Worm (Caenorhabditis elegans) whole organism, young adult: ENCODE results near the gene nep-12.

ENCODE experiments used
- D2030.7 ChIP-seq: fragments of 200-800 bp; sonication (Bioruptor generic); IDR thresholded peaks from 2 replicates; pipeline ENCODE4 v1.3.6; 2022; ENCODE audit warnings: missing genetic modification reagents, missing genetic modification characterization, missing compliant biosample characterization
- K11D2.4 ChIP-seq: fragments of 200-800 bp; sonication (Bioruptor generic); IDR thresholded peaks from 2 replicates; pipeline ENCODE4 v1.3.6; 2022; ENCODE audit warnings: missing genetic modification reagents, missing genetic modification characterization, missing compliant biosample characterization
- T26A5.8 ChIP-seq: sonication (generic microtip); optimal IDR thresholded peaks from 2 replicates; lab custom pipeline; 2016; ENCODE audit warnings: missing genetic modification characterization, missing compliant biosample characterization
- Y53F4B.3 ChIP-seq: fragments of 200-800 bp; sonication (Bioruptor generic); IDR thresholded peaks from 2 replicates; pipeline ENCODE4 v1.3.6; 2022; ENCODE audit warnings: missing genetic modification reagents, missing genetic modification characterization, missing compliant biosample characterization
- Y67H2A.10 ChIP-seq: fragments of 200-800 bp; sonication (Bioruptor generic); conservative IDR thresholded peaks from 2 replicates; pipeline ENCODE4 v1.3.6; 2022; ENCODE audit warnings: missing genetic modification reagents, missing genetic modification characterization, missing compliant biosample characterization
- akir-1 ChIP-seq: fragments of 200-800 bp; sonication (Bioruptor generic); optimal IDR thresholded peaks from 2 replicates; lab custom pipeline; 2018; ENCODE audit warnings: mild to moderate bottlenecking, missing genetic modification characterization, moderate library complexity, missing compliant biosample characterization
- atf-7 ChIP-seq: sonication (generic microtip); optimal IDR thresholded peaks from 2 replicates; lab custom pipeline; 2017; ENCODE audit warnings: mild to moderate bottlenecking, missing genetic modification characterization, missing compliant biosample characterization
- bed-1 ChIP-seq: fragments of 200-800 bp; sonication (Bioruptor generic); IDR thresholded peaks from 2 replicates; pipeline ENCODE4 v1.3.6; 2022; ENCODE audit warnings: missing genetic modification reagents, missing genetic modification characterization, missing compliant biosample characterization
- bed-2 ChIP-seq: fragments of 200-800 bp; sonication (Bioruptor generic); IDR thresholded peaks from 2 replicates; pipeline ENCODE4 v1.3.6; 2022; ENCODE audit warnings: missing genetic modification reagents, missing genetic modification characterization, missing compliant biosample characterization
- cebp-2 ChIP-seq: fragments of 200-800 bp; sonication (Bioruptor generic); IDR thresholded peaks from 2 replicates; pipeline ENCODE4 v1.3.6; 2022; ENCODE audit warnings: missing genetic modification characterization, missing compliant biosample characterization
- ceh-27 ChIP-seq: fragments of 200-800 bp; sonication (Bioruptor generic); optimal IDR thresholded peaks from 2 replicates; lab custom pipeline; 2018; ENCODE audit warnings: mild to moderate bottlenecking, missing genetic modification characterization, moderate library complexity, missing compliant biosample characterization
- dox-1 ChIP-seq: fragments of 200-800 bp; sonication (Bioruptor generic); IDR thresholded peaks from 2 replicates; pipeline ENCODE4 v1.3.6; 2022; ENCODE audit warnings: missing genetic modification reagents, missing genetic modification characterization, missing compliant biosample characterization
- egl-44 ChIP-seq: fragments of 200-800 bp; sonication (Bioruptor generic); IDR thresholded peaks from 2 replicates; pipeline ENCODE4 v1.3.6; 2022; ENCODE audit warnings: missing genetic modification reagents, missing genetic modification characterization, missing compliant biosample characterization
- gei-17 ChIP-seq: fragments of 200-800 bp; sonication (Bioruptor generic); optimal IDR thresholded peaks from 2 replicates; lab custom pipeline; 2018; ENCODE audit warnings: mild to moderate bottlenecking, missing genetic modification characterization, missing compliant biosample characterization
- hsf-1 ChIP-seq: fragments of 200-800 bp; sonication (Bioruptor generic); IDR thresholded peaks from 2 replicates; pipeline ENCODE4 v1.3.6; 2022; ENCODE audit warnings: missing genetic modification reagents, missing genetic modification characterization, missing compliant biosample characterization
- let-607 ChIP-seq, 2 experiments: fragments of 200-800 bp in 1 of 2; sonication (Bioruptor generic) in 1 of 2; sonication (generic microtip) in 1 of 2; optimal IDR thresholded peaks; 2 replicates each; lab custom pipeline; 2016 to 2018; ENCODE audit warnings: mild to moderate bottlenecking in 2 of 2, missing compliant biosample characterization in 2 of 2, missing genetic modification characterization in 2 of 2, moderate library complexity in 2 of 2, missing genotype in 1 of 2
- lin-26 ChIP-seq: fragments of 200-800 bp; sonication (Bioruptor generic); IDR thresholded peaks from 2 replicates; pipeline ENCODE4 v1.3.6; 2022; ENCODE audit warnings: missing genetic modification reagents, missing genetic modification characterization, missing compliant biosample characterization
- lin-35 ChIP-seq, 3 experiments: fragments of 150-350 bp in 2 of 3; sonication (generic microtip) in 1 of 3; optimal IDR thresholded peaks; 2 replicates each; lab custom pipeline; 2014 to 2018; ENCODE audit warnings: missing biosample characterization in 3 of 3, missing genetic modification characterization in 3 of 3, missing genetic modification reagents in 3 of 3
- lir-1 ChIP-seq: fragments of 200-800 bp; sonication (Bioruptor generic); conservative IDR thresholded peaks from 2 replicates; pipeline ENCODE4 v1.3.6; 2022; ENCODE audit warnings: missing genetic modification reagents, missing genetic modification characterization, missing compliant biosample characterization
- madf-10 ChIP-seq: sonication (generic microtip); optimal IDR thresholded peaks from 2 replicates; lab custom pipeline; 2016; ENCODE audit warnings: mild to moderate bottlenecking, missing genetic modification characterization, missing compliant biosample characterization
- madf-3 ChIP-seq: fragments of 200-800 bp; sonication (Bioruptor generic); IDR thresholded peaks from 2 replicates; pipeline ENCODE4 v1.3.6; 2022; ENCODE audit warnings: missing genetic modification reagents, missing genetic modification characterization, missing compliant biosample characterization
- madf-6 ChIP-seq: fragments of 200-800 bp; sonication (Bioruptor generic); IDR thresholded peaks from 2 replicates; pipeline ENCODE4 v1.3.6; 2022; ENCODE audit warnings: missing genetic modification reagents, missing genetic modification characterization, missing compliant biosample characterization
- mcd-1 ChIP-seq: fragments of 200-800 bp; sonication (Bioruptor generic); IDR thresholded peaks from 2 replicates; pipeline ENCODE4 v1.3.6; 2022; ENCODE audit warnings: missing genetic modification reagents, missing genetic modification characterization, missing compliant biosample characterization
- mel-28 ChIP-seq: sonication (generic microtip); optimal IDR thresholded peaks from 2 replicates; lab custom pipeline; 2016; ENCODE audit warnings: borderline replicate concordance, mild to moderate bottlenecking, missing genetic modification characterization, missing compliant biosample characterization
- mes-4 ChIP-seq: sonication (generic microtip); optimal IDR thresholded peaks from 2 replicates; lab custom pipeline; 2016; ENCODE audit warnings: missing genotype, missing genetic modification characterization, missing compliant biosample characterization
- mxl-1 ChIP-seq: sonication (generic microtip); optimal IDR thresholded peaks from 2 replicates; lab custom pipeline; 2016; ENCODE audit warnings: missing genetic modification characterization, missing compliant biosample characterization
- nfya-1 ChIP-seq: sonication (generic microtip); optimal IDR thresholded peaks from 2 replicates; lab custom pipeline; 2017; ENCODE audit warnings: antibody characterized with exemption, missing compliant biosample characterization, missing genetic modification characterization, borderline replicate concordance; ENCODE audit not compliant: insufficient read depth
- nhr-179 ChIP-seq: sonication (generic microtip); optimal IDR thresholded peaks from 2 replicates; lab custom pipeline; 2016; ENCODE audit warnings: mild to moderate bottlenecking, missing genetic modification characterization, missing compliant biosample characterization
- nhr-80 ChIP-seq: sonication (generic microtip); optimal IDR thresholded peaks from 2 replicates; lab custom pipeline; 2016; ENCODE audit warnings: missing genetic modification characterization, missing compliant biosample characterization
- pbrm-1 ChIP-seq: fragments of 200-800 bp; sonication (Bioruptor generic); IDR thresholded peaks from 2 replicates; pipeline ENCODE4 v1.3.6; 2022; ENCODE audit warnings: missing genetic modification reagents, missing genetic modification characterization, missing compliant biosample characterization
- rcor-1 ChIP-seq: fragments of 200-800 bp; sonication (Bioruptor generic); IDR thresholded peaks from 2 replicates; pipeline ENCODE4 v1.3.6; 2022; ENCODE audit warnings: missing genetic modification reagents, missing genetic modification characterization, missing compliant biosample characterization
- snpc-4 ChIP-seq, 5 experiments: fragments of 150-350 bp in 1 of 5; sonication (generic microtip) in 4 of 5; optimal IDR thresholded peaks; 2 replicates each; lab custom pipeline; 2014 to 2018; ENCODE audit warnings: missing genetic modification characterization in 5 of 5, missing biosample characterization in 3 of 5, antibody characterized with exemption in 2 of 5, mild to moderate bottlenecking in 2 of 5, missing compliant biosample characterization in 2 of 5, missing genotype in 2 of 5, moderate library complexity in 2 of 5, missing genetic modification reagents in 1 of 5
- tlf-1 ChIP-seq: fragments of 200-800 bp; sonication (Bioruptor generic); optimal IDR thresholded peaks from 2 replicates; lab custom pipeline; 2018; ENCODE audit warnings: mild to moderate bottlenecking, missing genetic modification characterization, missing compliant biosample characterization
- xnd-1 ChIP-seq: sonication (generic microtip); optimal IDR thresholded peaks from 2 replicates; lab custom pipeline; 2016; ENCODE audit warnings: missing genotype, missing genetic modification reagents, missing genetic modification characterization, missing compliant biosample characterization
- zfh-2 ChIP-seq: fragments of 200-800 bp; sonication (Bioruptor generic); conservative IDR thresholded peaks from 2 replicates; pipeline ENCODE4 v1.3.6; 2022; ENCODE audit warnings: missing genetic modification reagents, missing genetic modification characterization, missing compliant biosample characterization
- ztf-18 ChIP-seq: sonication (generic microtip); optimal IDR thresholded peaks from 2 replicates; lab custom pipeline; 2016; ENCODE audit warnings: missing genotype, mild to moderate bottlenecking, missing genetic modification characterization, missing compliant biosample characterization
- ztf-25 ChIP-seq: fragments of 200-800 bp; sonication (Bioruptor generic); IDR thresholded peaks from 2 replicates; pipeline ENCODE4 v1.3.6; 2022; ENCODE audit warnings: missing genetic modification reagents, missing genetic modification characterization, missing compliant biosample characterization
- ztf-3 ChIP-seq: fragments of 200-800 bp; sonication (Bioruptor generic); optimal IDR thresholded peaks from 2 replicates; lab custom pipeline; 2018; ENCODE audit warnings: mild to moderate bottlenecking, missing genetic modification characterization, missing compliant biosample characterization
- ztf-6 ChIP-seq: fragments of 200-800 bp; sonication (Bioruptor generic); IDR thresholded peaks from 2 replicates; pipeline ENCODE4 v1.3.6; 2022; ENCODE audit warnings: missing genetic modification reagents, missing genetic modification characterization, missing compliant biosample characterization

nep-12 gene

DNA sequence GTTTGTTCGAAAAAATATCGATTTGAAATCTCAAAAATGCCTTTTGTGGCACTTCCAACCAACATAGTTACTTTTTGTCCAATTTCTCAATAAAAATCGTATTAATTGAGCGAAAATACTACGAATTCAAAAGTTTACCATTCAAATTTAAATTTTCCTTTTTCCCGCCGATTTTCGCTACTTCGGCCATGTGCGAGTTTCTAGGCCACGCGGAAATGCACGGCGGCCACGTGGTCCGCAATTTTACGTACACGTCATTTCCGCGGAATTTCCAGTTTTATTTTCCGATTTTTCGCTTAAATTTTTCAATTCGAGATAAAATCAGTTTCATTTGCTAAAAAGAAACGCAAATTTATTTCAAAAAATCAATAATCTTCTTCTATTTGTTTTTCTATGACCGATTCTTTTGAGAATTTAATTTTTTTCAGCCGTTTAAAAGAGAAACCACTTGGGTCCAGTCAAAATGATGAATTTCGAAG, 44.3 kb downstream of the nep-12 start, which contains the start of gene eas-1 (continued):
- TF ChIP-seq ztf-6, result no peak
- TF ChIP-seq mes-4 (tag; lab: Kevin White, UChicago), result no peak
- no peak; the same call in none of the 2 replicates for TF ChIP-seq mcd-1
- no peak for TF ChIP-seq Y53F4B.3 (GFP tag; lab: Robert Waterston, UW)
- no peak for TF ChIP-seq hsf-1
- TF ChIP-seq bed-1 (GFP tag; lab: Robert Waterston, UW), result no peak
- peak; percentile 69 for TF ChIP-seq madf-6 (GFP tag; lab: Robert Waterston, UW)
- TF ChIP-seq lin-35 (GFP tag; optimal IDR thresholded peaks at IDR 0.05; lab: Kevin White, UChicago), result peak in 2 of 3 experiments; percentile 46 to 91
- TF ChIP-seq pbrm-1, result peak; percentile 53; the same call in 1 of the 2 replicates
- no peak for TF ChIP-seq mel-28 (tag; lab: Kevin White, UChicago)
- peak; percentile 69; the same call in 1 of the 2 replicates for TF ChIP-seq bed-2 (GFP tag; lab: Robert Waterston, UW)
- TF ChIP-seq ztf-18 (tag; lab: Kevin White, UChicago), result peak; percentile 27
- TF ChIP-seq ceh-27 (GFP tag; lab: Kevin White, UChicago), result peak; percentile 91
- TF ChIP-seq snpc-4 (GFP tag; optimal IDR thresholded peaks at IDR 0.05; lab: Kevin White, UChicago), result no peak
- peak in 2 of 4 experiments; percentile 18 to 22 for TF ChIP-seq snpc-4 (tag; optimal IDR thresholded peaks at IDR 0.05; lab: Kevin White, UChicago)
- no peak; the same call in none of the 2 replicates for TF ChIP-seq rcor-1 (GFP tag; lab: Robert Waterston, UW)
- TF ChIP-seq D2030.7, result peak; percentile 70
- TF ChIP-seq cebp-2 (GFP tag; lab: Robert Waterston, UW), result no peak
- no peak for TF ChIP-seq lin-26
- TF ChIP-seq ztf-25 (GFP tag; lab: Robert Waterston, UW), result peak; percentile 76; the same call in 1 of the 2 replicates
- peak; percentile 45; the same call in 1 of the 2 replicates for TF ChIP-seq Y67H2A.10
- peak; percentile 73 for TF ChIP-seq atf-7 (tag; lab: Kevin White, UChicago)
- TF ChIP-seq nhr-179 (tag; lab: Kevin White, UChicago), result no peak
- peak; percentile 64; the same call in 1 of the 2 replicates for TF ChIP-seq K11D2.4 (GFP tag; lab: Robert Waterston, UW)
- peak; percentile 79 for TF ChIP-seq dox-1 (GFP tag; lab: Robert Waterston, UW)
- no peak for TF ChIP-seq mxl-1
- TF ChIP-seq zfh-2, result no peak
- peak; percentile 58 for TF ChIP-seq akir-1 (GFP tag; lab: Kevin White, UChicago)
- TF ChIP-seq T26A5.8 (tag; lab: Kevin White, UChicago), result no peak
- TF ChIP-seq nhr-80 (tag; lab: Kevin White, UChicago), result peak; percentile 27
- peak; percentile 21 for TF ChIP-seq xnd-1 (tag; lab: Kevin White, UChicago)
- peak; percentile 93 to 97 for TF ChIP-seq let-607 (tag; optimal IDR thresholded peaks at IDR 0.05; lab: Kevin White, UChicago)
- TF ChIP-seq madf-3, result no peak
- no peak; the same call in 1 of the 2 replicates for TF ChIP-seq egl-44 (GFP tag; lab: Robert Waterston, UW)
- no peak for TF ChIP-seq ztf-3
- TF ChIP-seq gei-17, result no peak
- peak; percentile 20 for TF ChIP-seq tlf-1
- TF ChIP-seq madf-10, result no peak
- no peak for TF ChIP-seq nfya-1 (tag; lab: Kevin White, UChicago)
- peak; percentile 79 for TF ChIP-seq lir-1 (GFP tag; lab: Robert Waterston, UW)
